Worm (Caenorhabditis elegans): ENCODE data around the gene fbxa-96.

fbxa-96 gene

DNA sequence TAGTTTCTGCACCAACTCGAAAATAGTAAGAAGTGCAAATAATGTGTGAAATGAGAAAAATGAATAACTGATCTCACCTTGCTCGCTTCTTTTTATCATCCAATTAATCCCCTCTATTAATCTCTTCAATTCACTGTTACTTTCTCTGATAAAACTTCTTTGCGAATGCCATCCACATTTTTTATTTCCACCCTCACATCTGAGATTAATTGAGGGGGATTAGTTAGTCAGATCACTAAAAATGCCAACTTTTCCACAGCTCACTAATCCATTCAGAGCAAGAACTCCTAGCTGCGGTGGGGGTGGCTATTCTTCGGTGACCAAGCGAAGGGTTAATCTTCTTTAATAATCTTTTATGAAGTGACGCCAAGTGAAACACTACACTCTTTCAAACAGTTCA is 25.4 kb downstream of the fbxa-96 start, which contains the start of gene dsc-1:
dsc-1 (minus strand) TSS at position 46 of the 400 bp plus-strand sequence.
- TF ChIP-seq scrt-1 (GFP tag; IDR thresholded peaks at IDR 0.05) = no peak
- peak; percentile 75 for TF ChIP-seq ceh-36 (tag; optimal IDR thresholded peaks at IDR 0.05)

DNA sequence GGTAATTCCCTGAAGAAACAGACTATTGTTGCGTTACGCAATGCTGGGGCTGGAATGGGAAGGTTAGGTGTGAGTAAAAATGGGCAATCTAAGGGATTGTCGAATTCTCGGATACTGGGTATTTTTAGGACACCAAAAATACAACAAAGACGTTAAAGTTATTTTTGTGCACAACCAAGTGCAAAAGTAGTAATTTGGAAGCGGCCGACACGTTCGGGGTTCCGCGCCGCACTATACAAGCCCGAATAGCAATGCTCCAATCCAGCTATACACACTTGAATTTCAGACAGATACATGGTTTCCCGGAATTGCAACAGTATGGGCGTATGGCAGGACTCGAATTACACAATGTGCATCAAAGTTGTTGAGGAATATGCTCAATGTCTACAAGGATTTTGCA is 32.2 kb downstream of the fbxa-96 start:
- TF ChIP-seq ceh-36 (tag; optimal IDR thresholded peaks at IDR 0.05) (no peak), B0310.2 (tag; optimal IDR thresholded peaks at IDR 0.05) (no peak), hmg-4 (GFP tag; optimal IDR thresholded peaks at IDR 0.05) (no peak), pes-1 (GFP tag; IDR thresholded peaks at IDR 0.05) (no peak), tbx-37 (GFP tag; conservative IDR thresholded peaks at IDR 0.05) (no peak), sea-1 (GFP tag; conservative IDR thresholded peaks at IDR 0.05) (no peak), aly-1 (tag; optimal IDR thresholded peaks at IDR 0.05) (no peak), tbx-11 (GFP tag; IDR thresholded peaks at IDR 0.05) (no peak), scrt-1 (GFP tag; IDR thresholded peaks at IDR 0.05) (no peak), ceh-13 (GFP tag; optimal IDR thresholded peaks at IDR 0.05) (no peak), F13C5.2 (tag; optimal IDR thresholded peaks at IDR 0.05) (no peak), hnd-1 (tag; optimal IDR thresholded peaks at IDR 0.05) (no peak), tra-4 (tag; optimal IDR thresholded peaks at IDR 0.05) (no peak), ama-1 (optimal IDR thresholded peaks at IDR 0.05) (no peak), hmbx-1 (tag; optimal IDR thresholded peaks at IDR 0.05) (no peak), flt-1 (GFP tag; IDR thresholded peaks at IDR 0.05) (no peak), ets-7 (tag; optimal IDR thresholded peaks at IDR 0.05) (no peak)

ce11 chrX:15027566-15027965 is 32.6 kb downstream of the fbxa-96 start:
- no peak for TF ChIP-seq flt-1 (GFP tag; IDR thresholded peaks at IDR 0.05)

DNA sequence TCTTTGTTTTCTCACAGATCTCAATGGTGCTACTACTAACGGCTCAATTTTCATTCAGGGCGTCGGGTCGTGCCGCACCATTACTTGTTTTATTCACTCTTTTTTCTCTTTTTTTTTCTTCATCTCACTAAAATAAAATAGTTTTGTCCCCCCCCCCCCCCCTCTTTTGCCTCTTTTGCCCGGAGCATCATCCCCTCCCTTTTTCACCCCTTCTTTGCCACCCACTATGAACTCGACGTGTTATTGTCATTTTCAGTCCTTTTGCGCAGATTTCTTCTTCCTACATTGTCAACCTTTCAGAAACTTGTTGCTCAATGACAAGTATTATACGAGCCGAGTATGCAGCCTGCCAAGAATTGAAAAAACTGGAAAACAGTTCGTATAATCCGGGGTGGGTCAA is 34.2 kb downstream of the fbxa-96 start, which contains the start of gene seb-3:
seb-3 (plus strand) TSS at position 301 of the 400 bp plus-strand sequence.
- TF ChIP-seq ama-1 (optimal IDR thresholded peaks at IDR 0.05) (no peak), ceh-13 (GFP tag; optimal IDR thresholded peaks at IDR 0.05) (no peak), hmbx-1 (tag; optimal IDR thresholded peaks at IDR 0.05) (no peak), B0310.2 (tag; optimal IDR thresholded peaks at IDR 0.05) (no peak), tra-4 (tag; optimal IDR thresholded peaks at IDR 0.05) (no peak), hmg-4 (GFP tag; optimal IDR thresholded peaks at IDR 0.05) (no peak), scrt-1 (GFP tag; IDR thresholded peaks at IDR 0.05) (no peak), aly-1 (tag; optimal IDR thresholded peaks at IDR 0.05) (no peak), ets-7 (tag; optimal IDR thresholded peaks at IDR 0.05) (no peak), sea-1 (GFP tag; conservative IDR thresholded peaks at IDR 0.05) (no peak), tbx-11 (GFP tag; IDR thresholded peaks at IDR 0.05) (no peak), F13C5.2 (tag; optimal IDR thresholded peaks at IDR 0.05) (no peak), hnd-1 (tag; optimal IDR thresholded peaks at IDR 0.05) (no peak), ceh-36 (tag; optimal IDR thresholded peaks at IDR 0.05) (no peak), pes-1 (GFP tag; IDR thresholded peaks at IDR 0.05) (no peak), flt-1 (GFP tag; IDR thresholded peaks at IDR 0.05) (no peak), tbx-37 (GFP tag; conservative IDR thresholded peaks at IDR 0.05) (no peak)

DNA sequence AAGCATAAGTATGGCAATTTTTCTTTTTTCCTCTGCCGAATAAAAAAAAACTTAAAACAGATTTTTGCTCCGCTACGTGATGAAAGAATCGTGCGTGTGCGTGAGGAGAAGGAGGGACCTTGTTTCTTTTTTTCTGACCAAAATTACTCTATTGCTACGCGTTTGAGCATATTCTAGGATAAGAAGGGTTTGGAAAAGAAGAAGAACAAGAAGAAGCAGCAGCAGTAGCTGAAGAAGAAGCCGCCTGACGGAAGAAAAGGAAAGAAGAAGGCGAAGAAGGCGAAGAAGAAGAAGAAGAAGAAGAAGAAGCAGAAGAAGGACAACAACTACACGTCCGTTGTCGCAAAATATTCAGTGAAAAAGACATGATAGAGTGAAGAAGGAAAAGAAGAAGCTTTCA is 44.1 kb downstream of the fbxa-96 start:
- TF ChIP-seq sea-1 (GFP tag; conservative IDR thresholded peaks at IDR 0.05) (no peak), B0310.2 (tag; optimal IDR thresholded peaks at IDR 0.05) (no peak), scrt-1 (GFP tag; IDR thresholded peaks at IDR 0.05) (no peak), aly-1 (tag; optimal IDR thresholded peaks at IDR 0.05) (no peak), hnd-1 (tag; optimal IDR thresholded peaks at IDR 0.05) (no peak), ceh-13 (GFP tag; optimal IDR thresholded peaks at IDR 0.05) (no peak), ceh-36 (tag; optimal IDR thresholded peaks at IDR 0.05) (no peak), pes-1 (GFP tag; IDR thresholded peaks at IDR 0.05) (no peak), F13C5.2 (tag; optimal IDR thresholded peaks at IDR 0.05) (no peak), ama-1 (optimal IDR thresholded peaks at IDR 0.05) (no peak), tbx-11 (GFP tag; IDR thresholded peaks at IDR 0.05) (no peak), ets-7 (tag; optimal IDR thresholded peaks at IDR 0.05) (no peak), flt-1 (GFP tag; IDR thresholded peaks at IDR 0.05) (no peak), tra-4 (tag; optimal IDR thresholded peaks at IDR 0.05) (no peak), hmg-4 (GFP tag; optimal IDR thresholded peaks at IDR 0.05) (no peak), hmbx-1 (tag; optimal IDR thresholded peaks at IDR 0.05) (no peak), tbx-37 (GFP tag; conservative IDR thresholded peaks at IDR 0.05) (no peak)

ce11 chrX:15013941-15014453 is 46.2 kb downstream of the fbxa-96 start:
- TF ChIP-seq B0310.2 (tag; optimal IDR thresholded peaks at IDR 0.05) = no peak
- TF ChIP-seq hmg-4 (GFP tag; optimal IDR thresholded peaks at IDR 0.05) = no peak
- TF ChIP-seq tra-4 (tag; optimal IDR thresholded peaks at IDR 0.05) = no peak
- no peak for TF ChIP-seq pes-1 (GFP tag; IDR thresholded peaks at IDR 0.05)
- no peak for TF ChIP-seq ama-1 (optimal IDR thresholded peaks at IDR 0.05)
- no peak for TF ChIP-seq hmbx-1 (tag; optimal IDR thresholded peaks at IDR 0.05)
- no peak for TF ChIP-seq tbx-11 (GFP tag; IDR thresholded peaks at IDR 0.05)
- no peak for TF ChIP-seq aly-1 (tag; optimal IDR thresholded peaks at IDR 0.05)
- TF ChIP-seq scrt-1 (GFP tag; IDR thresholded peaks at IDR 0.05) = no peak

DNA sequence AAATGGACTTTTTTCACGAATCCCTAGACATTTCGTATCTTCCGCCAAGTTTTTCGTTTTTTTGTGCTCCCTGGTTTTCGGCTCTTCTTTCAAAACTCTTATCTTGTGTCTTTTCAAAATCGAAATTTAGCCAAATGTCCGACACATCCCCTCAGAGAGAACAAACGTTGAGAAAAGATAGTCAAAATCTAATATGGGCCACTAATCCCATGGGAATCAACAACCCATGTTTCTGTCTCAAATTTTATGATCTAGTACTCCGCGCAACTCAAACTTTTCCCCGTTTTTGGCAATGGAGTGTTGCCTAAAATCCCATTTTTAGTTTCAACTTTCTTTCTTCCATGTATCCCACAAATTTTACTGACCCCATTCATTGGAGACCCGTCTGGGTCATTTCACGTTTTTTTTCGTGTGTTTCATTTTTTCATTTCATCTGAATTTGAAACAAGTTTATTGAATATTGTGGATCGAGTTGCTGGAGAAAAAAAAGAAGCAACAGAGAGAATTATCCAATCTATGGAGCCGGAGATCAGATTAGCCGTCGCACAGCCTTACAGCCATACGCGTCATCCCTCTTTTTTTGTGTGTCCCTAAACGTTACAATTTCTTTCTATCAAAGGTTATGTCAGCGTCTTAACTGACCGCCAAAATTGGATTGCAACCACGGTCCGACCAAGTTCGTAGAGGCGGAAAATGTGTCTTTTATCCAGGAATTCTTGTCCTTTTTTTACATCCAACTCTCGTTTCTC is 48.5 kb downstream of the fbxa-96 start:
- TF ChIP-seq F13C5.2 (tag; optimal IDR thresholded peaks at IDR 0.05) (no peak), scrt-1 (GFP tag; IDR thresholded peaks at IDR 0.05) (no peak), ceh-13 (GFP tag; optimal IDR thresholded peaks at IDR 0.05) (no peak), hnd-1 (tag; optimal IDR thresholded peaks at IDR 0.05) (no peak), hmbx-1 (tag; optimal IDR thresholded peaks at IDR 0.05) (no peak), ceh-36 (tag; optimal IDR thresholded peaks at IDR 0.05) (no peak), flt-1 (GFP tag; IDR thresholded peaks at IDR 0.05) (no peak), tbx-11 (GFP tag; IDR thresholded peaks at IDR 0.05) (no peak), hmg-4 (GFP tag; optimal IDR thresholded peaks at IDR 0.05) (no peak), B0310.2 (tag; optimal IDR thresholded peaks at IDR 0.05) (no peak), aly-1 (tag; optimal IDR thresholded peaks at IDR 0.05) (no peak), sea-1 (GFP tag; conservative IDR thresholded peaks at IDR 0.05) (no peak)

All from whole organism, early embryonic.